Worm (Caenorhabditis elegans): ENCODE results near the gene T04C12.1.

T04C12.1 gene

ce11 chrV:11073354-11073753 lies 14.3 kb upstream of the T04C12.1 start:
- TF ChIP-seq nhr-23 (tag; optimal IDR thresholded peaks at IDR 0.05) = no peak
- no peak for TF ChIP-seq mdl-1 (tag; optimal IDR thresholded peaks at IDR 0.05)
- TF ChIP-seq snpc-4 (tag; optimal IDR thresholded peaks at IDR 0.05) = no peak
- TF ChIP-seq nhr-25 (tag; optimal IDR thresholded peaks at IDR 0.05) = no peak
- TF ChIP-seq eor-1 (tag; optimal IDR thresholded peaks at IDR 0.05) = no peak
- TF ChIP-seq elt-1 (tag; optimal IDR thresholded peaks at IDR 0.05) = no peak
- no peak for TF ChIP-seq ama-1 (optimal IDR thresholded peaks at IDR 0.05)
- no peak for TF ChIP-seq ceh-82 (tag; optimal IDR thresholded peaks at IDR 0.05)
- no peak for TF ChIP-seq ceh-28 (tag; optimal IDR thresholded peaks at IDR 0.05)
- TF ChIP-seq nfya-1 (tag; optimal IDR thresholded peaks at IDR 0.05; ENCODE audit: insufficient read depth) = no peak

ce11 chrV:11071453-11071852 lies 12.4 kb upstream of the T04C12.1 start:
- TF ChIP-seq ama-1 (optimal IDR thresholded peaks at IDR 0.05) (peak; percentile 20), nhr-11 (tag; optimal IDR thresholded peaks at IDR 0.05) (no peak)

- TF ChIP-seq eor-1 (tag; optimal IDR thresholded peaks at IDR 0.05) (no peak), daf-12 (tag; optimal IDR thresholded peaks at IDR 0.05) (no peak), nfya-1 (tag; optimal IDR thresholded peaks at IDR 0.05; ENCODE audit: insufficient read depth) (no peak), lsy-12 (tag; optimal IDR thresholded peaks at IDR 0.05) (no peak), nhr-11 (tag; optimal IDR thresholded peaks at IDR 0.05) (no peak), ceh-28 (tag; optimal IDR thresholded peaks at IDR 0.05) (peak; percentile 66), ceh-9 (tag; optimal IDR thresholded peaks at IDR 0.05) (no peak), hmg-11 (tag; optimal IDR thresholded peaks at IDR 0.05) (no peak), lin-39 (tag; optimal IDR thresholded peaks at IDR 0.05) (no peak), ceh-82 (tag; optimal IDR thresholded peaks at IDR 0.05) (no peak), ztf-11 (tag; optimal IDR thresholded peaks at IDR 0.05) (no peak), elt-3 (tag; optimal IDR thresholded peaks at IDR 0.05) (no peak), pqm-1 (tag; optimal IDR thresholded peaks at IDR 0.05) (peak; percentile 47), ztf-4 (tag; optimal IDR thresholded peaks at IDR 0.05) (no peak), egl-27 (tag; optimal IDR thresholded peaks at IDR 0.05) (no peak), nhr-76 (tag; optimal IDR thresholded peaks at IDR 0.05) (no peak), nhr-43 (tag; optimal IDR thresholded peaks at IDR 0.05; ENCODE audit: poor library complexity, severe bottlenecking) (peak; percentile 34), tbx-2 (tag; optimal IDR thresholded peaks at IDR 0.05) (no peak), nhr-12 (tag; optimal IDR thresholded peaks at IDR 0.05) (no peak), pha-4 (tag; optimal IDR thresholded peaks at IDR 0.05) (peak; percentile 62), zag-1 (tag; optimal IDR thresholded peaks at IDR 0.05) (no peak), mml-1 (tag; optimal IDR thresholded peaks at IDR 0.05) (no peak), aly-2 (tag; optimal IDR thresholded peaks at IDR 0.05) (no peak), elt-2 (tag; optimal IDR thresholded peaks at IDR 0.05) (peak; percentile 54), R02D3.7 (tag; optimal IDR thresholded peaks at IDR 0.05) (no peak), ZK546.5 (tag; optimal IDR thresholded peaks at IDR 0.05) (no peak), fos-1 (tag; optimal IDR thresholded peaks at IDR 0.05) (no peak), fkh-10 (GFP tag; optimal IDR thresholded peaks at IDR 0.05) (no peak), sea-2 (GFP tag; optimal IDR thresholded peaks at IDR 0.05) (no peak), nhr-237 (tag; optimal IDR thresholded peaks at IDR 0.05) (no peak), snpc-4 (tag; optimal IDR thresholded peaks at IDR 0.05) (no peak), mdl-1 (tag; optimal IDR thresholded peaks at IDR 0.05) (no peak), lin-15B (tag; optimal IDR thresholded peaks at IDR 0.05) (no peak), nhr-77 (tag; optimal IDR thresholded peaks at IDR 0.05) (no peak), nhr-28 (tag; optimal IDR thresholded peaks at IDR 0.05) (no peak), nhr-25 (tag; optimal IDR thresholded peaks at IDR 0.05) (peak; percentile 36), fkh-2 (tag; optimal IDR thresholded peaks at IDR 0.05) (no peak), unc-39 (tag; optimal IDR thresholded peaks at IDR 0.05) (no peak), unc-62 (GFP tag; optimal IDR thresholded peaks at IDR 0.05) (no peak), elt-1 (tag; optimal IDR thresholded peaks at IDR 0.05) (no peak), egl-5 (tag; optimal IDR thresholded peaks at IDR 0.05) (no peak), jun-1 (tag; optimal IDR thresholded peaks at IDR 0.05) (peak; percentile 2), nhr-67 (tag; optimal IDR thresholded peaks at IDR 0.05) (no peak), ceh-16 (tag; optimal IDR thresholded peaks at IDR 0.05) (no peak)
These were observed 11.3 kb upstream of the T04C12.1 start for ce11 chrV:11070388-11070787.
